Worm (Caenorhabditis elegans) whole organism, early embryonic: ENCODE measurements around the gene mlt-11.

Experiments
- B0310.2 ChIP-seq: sonication (generic microtip); optimal IDR thresholded peaks from 2 replicates; lab custom pipeline; 2016; ENCODE audit warnings: mild to moderate bottlenecking, missing genetic modification characterization, missing compliant biosample characterization
- aly-1 ChIP-seq: sonication (generic microtip); optimal IDR thresholded peaks from 2 replicates; lab custom pipeline; 2016; ENCODE audit warnings: missing genetic modification characterization, missing compliant biosample characterization
- ets-7 ChIP-seq: sonication (generic microtip); optimal IDR thresholded peaks from 2 replicates; lab custom pipeline; 2016; ENCODE audit warnings: missing genotype, missing genetic modification characterization, missing compliant biosample characterization
- flt-1 ChIP-seq: fragments of 200-800 bp; sonication (Bioruptor generic); IDR thresholded peaks from 2 replicates; pipeline ENCODE4 v1.3.6; 2022; ENCODE audit warnings: missing genetic modification characterization, missing compliant biosample characterization
- tra-4 ChIP-seq: sonication (generic microtip); optimal IDR thresholded peaks from 2 replicates; lab custom pipeline; 2017; ENCODE audit warnings: missing genetic modification characterization, missing compliant biosample characterization

DNA sequence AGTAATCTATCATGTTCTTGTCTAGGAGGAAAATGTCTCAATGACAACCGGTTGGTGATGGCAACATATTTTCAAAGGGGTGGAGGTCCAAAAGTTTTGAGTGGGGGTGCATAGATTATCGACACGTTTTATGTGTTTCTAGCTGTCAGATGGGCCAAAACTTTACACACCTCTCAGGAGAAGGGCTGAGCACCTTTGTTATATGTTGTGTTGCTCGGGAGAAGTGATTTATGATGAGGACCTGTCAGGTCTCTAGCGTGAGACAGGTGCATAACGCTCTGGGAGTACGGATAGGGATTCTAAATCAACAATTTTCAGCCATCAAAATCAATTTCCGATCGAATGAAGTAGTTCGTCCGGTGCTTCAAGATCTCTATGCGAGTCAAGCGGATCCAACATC, 10.4 kb upstream of the mlt-11 start:
- TF ChIP-seq flt-1 (GFP tag; lab: Robert Waterston, UW): no peak
- no peak for TF ChIP-seq ets-7 (tag; lab: Kevin White, UChicago)
- TF ChIP-seq tra-4 (tag; lab: Kevin White, UChicago): no peak
- no peak for TF ChIP-seq aly-1 (tag; lab: Kevin White, UChicago)
- no peak for TF ChIP-seq B0310.2 (tag; lab: Kevin White, UChicago)
